Fruit fly (Drosophila melanogaster) whole organism, embryonic: ENCODE data around the gene CG5758.

Source experiments
- BtbVII ChIP-seq: fragments of 200-800 bp; sonication (Bioruptor generic); optimal IDR thresholded peaks from 3 replicates; lab custom pipeline; 2017; ENCODE audit warnings: missing biosample characterization, mild to moderate bottlenecking, missing genetic modification characterization
- CG11085 ChIP-seq: fragments of 200-800 bp; sonication (Bioruptor generic); IDR thresholded peaks from 2 replicates; pipeline ENCODE4 v1.3.6; 2022; ENCODE audit warnings: missing biosample characterization, missing genetic modification characterization
- CG11247 ChIP-seq: fragments of 200-800 bp; sonication (Bioruptor generic); IDR thresholded peaks from 2 replicates; pipeline ENCODE4 v1.3.6; 2022; ENCODE audit warnings: missing biosample characterization, missing genetic modification characterization
- CG1233 ChIP-seq: fragments of 200-800 bp; sonication (Bioruptor generic); optimal IDR thresholded peaks from 4 replicates; lab custom pipeline; 2018; ENCODE audit warnings: missing biosample characterization, mild to moderate bottlenecking, missing genetic modification characterization
- CG12391 ChIP-seq: fragments of 200-800 bp; sonication (Bioruptor generic); optimal IDR thresholded peaks from 3 replicates; lab custom pipeline; 2018; ENCODE audit warnings: missing biosample characterization, mild to moderate bottlenecking, missing genetic modification characterization, moderate library complexity
- CG13894 ChIP-seq: fragments of 200-800 bp; sonication (Bioruptor generic); optimal IDR thresholded peaks from 3 replicates; lab custom pipeline; 2018; ENCODE audit warnings: missing biosample characterization, mild to moderate bottlenecking, missing genetic modification characterization, moderate library complexity
- CG15011 ChIP-seq: fragments of 200-800 bp; sonication (Bioruptor generic); optimal IDR thresholded peaks from 3 replicates; lab custom pipeline; 2018; ENCODE audit warnings: missing biosample characterization, mild to moderate bottlenecking, missing genetic modification characterization
- CG17829 ChIP-seq: fragments of 200-800 bp; optimal IDR thresholded peaks from 2 replicates; lab custom pipeline; 2019; ENCODE audit warnings: missing biosample characterization, mild to moderate bottlenecking, missing genetic modification characterization, moderate library complexity
- CG3163 ChIP-seq: fragments of 200-800 bp; sonication (Bioruptor generic); optimal IDR thresholded peaks from 3 replicates; lab custom pipeline; 2016; ENCODE audit warnings: missing biosample characterization, missing genetic modification characterization
- CG33213 ChIP-seq: fragments of 200-800 bp; sonication (Bioruptor generic); optimal IDR thresholded peaks from 3 replicates; lab custom pipeline; 2016; ENCODE audit warnings: missing biosample characterization, missing genetic modification characterization
- CG3726 ChIP-seq: fragments of 200-800 bp; sonication (Bioruptor generic); IDR thresholded peaks from 3 replicates; pipeline ENCODE4, ENCODE4 v1.3.6; 2022; ENCODE audit warnings: missing biosample characterization, missing genetic modification characterization
- CG4360 ChIP-seq: fragments of 200-800 bp; sonication (Bioruptor generic); IDR thresholded peaks from 2 replicates; pipeline ENCODE4 v1.3.6; 2022; ENCODE audit warnings: missing biosample characterization, missing genetic modification characterization
- CG5953 ChIP-seq: fragments of 200-800 bp; sonication (Bioruptor generic); IDR thresholded peaks from 2 replicates; pipeline ENCODE4 v1.3.6; 2022; ENCODE audit warnings: missing biosample characterization, missing genetic modification characterization
- CG6765 ChIP-seq: fragments of 200-800 bp; sonication (Bioruptor generic); optimal IDR thresholded peaks from 3 replicates; lab custom pipeline; 2017; ENCODE audit warnings: missing biosample characterization, mild to moderate bottlenecking, missing genetic modification characterization
- CoRest ChIP-seq: fragments of 200-800 bp; sonication (Bioruptor generic); optimal IDR thresholded peaks from 3 replicates; lab custom pipeline; 2018; ENCODE audit warnings: missing biosample characterization, mild to moderate bottlenecking, missing genetic modification characterization, moderate library complexity
- Dp ChIP-seq: fragments of 200-800 bp; sonication (Bioruptor generic); optimal IDR thresholded peaks from 2 replicates; lab custom pipeline; 2018; ENCODE audit warnings: missing biosample characterization, mild to moderate bottlenecking, missing genetic modification characterization, moderate library complexity
- E2f2 ChIP-seq: fragments of 200-800 bp; sonication (Bioruptor generic); IDR thresholded peaks from 2 replicates; pipeline ENCODE4 v1.3.6; 2022; ENCODE audit warnings: missing biosample characterization, missing genetic modification characterization
- HLH4C ChIP-seq: fragments of 200-800 bp; sonication (Bioruptor generic); IDR thresholded peaks from 3 replicates; pipeline ENCODE4 v1.3.6; 2022; ENCODE audit warnings: missing biosample characterization, missing genetic modification characterization; ENCODE audit not compliant: partially characterized antibody
- Hey ChIP-seq: fragments of 200-800 bp; sonication (Bioruptor generic); optimal IDR thresholded peaks from 3 replicates; lab custom pipeline; 2018; ENCODE audit warnings: missing biosample characterization, mild to moderate bottlenecking, missing genetic modification characterization
- HmgZ ChIP-seq: fragments of 200-800 bp; sonication (Bioruptor generic); optimal IDR thresholded peaks from 2 replicates; lab custom pipeline; 2018; ENCODE audit warnings: missing biosample characterization, mild to moderate bottlenecking, missing genetic modification characterization
- Hmr ChIP-seq: fragments of 200-800 bp; sonication (Bioruptor generic); optimal IDR thresholded peaks from 3 replicates; lab custom pipeline; 2017; ENCODE audit warnings: mild to moderate bottlenecking, missing biosample characterization, missing genetic modification reagents, missing genetic modification characterization
- Lhr ChIP-seq: fragments of 200-800 bp; sonication (Bioruptor generic); optimal IDR thresholded peaks from 3 replicates; lab custom pipeline; 2017; ENCODE audit warnings: mild to moderate bottlenecking, missing biosample characterization, missing genetic modification reagents, missing genetic modification characterization
- Pdp1 ChIP-seq, 2 experiments: fragments of 200-800 bp; sonication (Bioruptor generic); optimal IDR thresholded peaks; 3 replicates each; lab custom pipeline; 2016; ENCODE audit warnings: missing biosample characterization in 2 of 2, missing genetic modification characterization in 2 of 2, mild to moderate bottlenecking in 1 of 2, moderate library complexity in 1 of 2
- Poxn ChIP-seq: fragments of 200-800 bp; sonication (Bioruptor generic); IDR thresholded peaks from 2 replicates; pipeline ENCODE4 v1.3.6; 2022; ENCODE audit warnings: missing biosample characterization, missing genetic modification characterization
- Ravus ChIP-seq: fragments of 200-800 bp; sonication (Bioruptor generic); IDR thresholded peaks from 2 replicates; pipeline ENCODE4 v1.3.6; 2022; ENCODE audit warnings: missing biosample characterization, missing genetic modification characterization
- Sry-β ChIP-seq: fragments of 200-800 bp; sonication (Bioruptor generic); optimal IDR thresholded peaks from 2 replicates; lab custom pipeline; 2018; ENCODE audit warnings: missing biosample characterization, mild to moderate bottlenecking, missing genetic modification characterization, moderate library complexity
- Stat92E ChIP-seq, 3 experiments: fragments of >200 bp in 2 of 3; fragments of 200-800 bp in 1 of 3; sonication (Bioruptor generic) in 1 of 3; optimal IDR thresholded peaks; 2 replicates each; lab custom pipeline; 2017 to 2019; ENCODE audit warnings: missing biosample characterization in 3 of 3, missing genetic modification characterization in 3 of 3, mild to moderate bottlenecking in 1 of 3, moderate library complexity in 1 of 3
- YL-1 ChIP-seq: fragments of 200-800 bp; sonication (Bioruptor generic); optimal IDR thresholded peaks from 3 replicates; lab custom pipeline; 2017; ENCODE audit warnings: missing biosample characterization, mild to moderate bottlenecking, missing genetic modification characterization
- ash1 ChIP-seq: fragments of 200-800 bp; sonication (Bioruptor generic); optimal IDR thresholded peaks from 2 replicates; lab custom pipeline; 2018; ENCODE audit warnings: missing biosample characterization, mild to moderate bottlenecking, missing genetic modification characterization
- bbx ChIP-seq: fragments of 200-800 bp; sonication (Bioruptor generic); IDR thresholded peaks from 2 replicates; pipeline ENCODE4 v1.3.6; 2022; ENCODE audit warnings: missing biosample characterization, missing genetic modification characterization; ENCODE audit not compliant: partially characterized antibody
- crp ChIP-seq, 2 experiments: fragments of 200-800 bp; sonication (Bioruptor generic); optimal IDR thresholded peaks; 2 replicates in 1 of 2; 3 replicates in 1 of 2; lab custom pipeline; 2017; ENCODE audit warnings: missing biosample characterization in 2 of 2, missing genetic modification characterization in 2 of 2, mild to moderate bottlenecking in 1 of 2, moderate library complexity in 1 of 2
- exex ChIP-seq: fragments of 200-800 bp; sonication (Bioruptor generic); optimal IDR thresholded peaks from 4 replicates; lab custom pipeline; 2018; ENCODE audit warnings: missing biosample characterization, mild to moderate bottlenecking, missing genetic modification characterization, moderate library complexity
- gsb-n ChIP-seq: fragments of 200-800 bp; sonication (Bioruptor generic); optimal IDR thresholded peaks from 3 replicates; lab custom pipeline; 2018; ENCODE audit warnings: missing biosample characterization, mild to moderate bottlenecking, missing genetic modification characterization
- ind ChIP-seq: fragments of 200-800 bp; sonication (Bioruptor generic); optimal IDR thresholded peaks from 3 replicates; lab custom pipeline; 2016; ENCODE audit warnings: missing biosample characterization, missing genetic modification characterization
- jigr1 ChIP-seq: fragments of 200-800 bp; sonication (Bioruptor generic); IDR thresholded peaks from 3 replicates; pipeline ENCODE4 v1.3.6; 2022; ENCODE audit warnings: missing biosample characterization, missing genetic modification characterization
- jing ChIP-seq: fragments of 200-800 bp; sonication (Bioruptor generic); optimal IDR thresholded peaks from 2 replicates; lab custom pipeline; 2018; ENCODE audit warnings: missing biosample characterization, mild to moderate bottlenecking, missing genetic modification characterization
- kay ChIP-seq: fragments of 200-800 bp; sonication (Bioruptor generic); optimal IDR thresholded peaks from 2 replicates; lab custom pipeline; 2016; ENCODE audit warnings: missing biosample characterization, missing genetic modification characterization
- lov ChIP-seq, 2 experiments: fragments of 200-800 bp in 1 of 2; fragments of >200 bp in 1 of 2; sonication (Bioruptor generic) in 1 of 2; IDR thresholded peaks in 1 of 2; optimal IDR thresholded peaks in 1 of 2; 2 replicates in 1 of 2; 3 replicates in 1 of 2; pipeline versions ENCODE4 v1.3.6 to Lab custom; 2017 to 2022; ENCODE audit warnings: missing biosample characterization in 1 of 2, missing genetic modification characterization in 1 of 2
- mam ChIP-seq: fragments of 200-800 bp; sonication (Bioruptor generic); optimal IDR thresholded peaks from 3 replicates; lab custom pipeline; 2016; ENCODE audit warnings: missing biosample characterization, missing genetic modification characterization
- nerfin-2 ChIP-seq: fragments of 200-800 bp; sonication (Bioruptor generic); IDR thresholded peaks from 2 replicates; pipeline ENCODE4 v1.3.6; 2022; ENCODE audit warnings: missing biosample characterization, missing genetic modification characterization; ENCODE audit not compliant: partially characterized antibody
- sc ChIP-seq, 3 experiments: fragments of >200 bp in 2 of 3; fragments of 200-800 bp in 1 of 3; sonication (Bioruptor generic) in 1 of 3; optimal IDR thresholded peaks; 2 replicates in 2 of 3; 3 replicates in 1 of 3; lab custom pipeline; 2017; ENCODE audit warnings: mild to moderate bottlenecking in 1 of 3, missing biosample characterization in 1 of 3, missing genetic modification characterization in 1 of 3, missing genetic modification reagents in 1 of 3
- schlank ChIP-seq: fragments of 200-800 bp; sonication (Bioruptor generic); optimal IDR thresholded peaks from 2 replicates; lab custom pipeline; 2018; ENCODE audit warnings: missing biosample characterization, mild to moderate bottlenecking, missing genetic modification characterization
- sim ChIP-seq: fragments of 200-800 bp; sonication (Bioruptor generic); IDR thresholded peaks from 2 replicates; pipeline ENCODE4 v1.3.6; 2022; ENCODE audit warnings: missing biosample characterization, missing genetic modification characterization
- sima ChIP-seq: fragments of 200-800 bp; sonication (Bioruptor generic); optimal IDR thresholded peaks from 2 replicates; lab custom pipeline; 2016; ENCODE audit warnings: missing biosample characterization, missing genetic modification characterization
- sob ChIP-seq: fragments of 200-800 bp; sonication (Bioruptor generic); IDR thresholded peaks from 2 replicates; pipeline ENCODE4 v1.3.6; 2022; ENCODE audit warnings: missing biosample characterization, missing genetic modification characterization
- vnd ChIP-seq: fragments of 200-800 bp; sonication (Bioruptor generic); IDR thresholded peaks from 3 replicates; pipeline ENCODE4 v1.3.6; 2022; ENCODE audit warnings: missing biosample characterization, missing genetic modification characterization; ENCODE audit not compliant: partially characterized antibody

The CG5758 gene

dm6 chr2L:18121367-18122230 is 1.8 kb downstream of the CG5758 start:
- TF ChIP-seq CG3163 (GFP tag; lab: Kevin White, UChicago), result no peak
- TF ChIP-seq ash1 (GFP tag; lab: Kevin White, UChicago), result no peak
- peak; percentile 43 for TF ChIP-seq Hmr (GFP tag; lab: Kevin White, UChicago)
- TF ChIP-seq YL-1 (GFP tag; lab: Kevin White, UChicago), result no peak
- no peak for TF ChIP-seq sc (optimal IDR thresholded peaks at IDR 0.05; lab: Kevin White, UChicago)
- TF ChIP-seq sc (GFP tag; optimal IDR thresholded peaks at IDR 0.05; lab: Kevin White, UChicago), result no peak
- no peak for TF ChIP-seq lov (optimal IDR thresholded peaks at IDR 0.05; lab: Kevin White, UChicago)
- TF ChIP-seq lov (GFP tag; IDR thresholded peaks at IDR 0.05; lab: Robert Waterston, UW), result no peak
- TF ChIP-seq BtbVII (GFP tag; lab: Kevin White, UChicago), result no peak
- no peak for TF ChIP-seq CG6765
- TF ChIP-seq kay, result peak; percentile 14
- no peak for TF ChIP-seq Sry-β (GFP tag; lab: Kevin White, UChicago)
- TF ChIP-seq Stat92E (GFP tag; optimal IDR thresholded peaks at IDR 0.05; lab: Kevin White, UChicago), result no peak
- no peak for TF ChIP-seq HmgZ (tag; lab: Kevin White, UChicago)
- TF ChIP-seq CG15011 (GFP tag; lab: Kevin White, UChicago), result no peak
- peak; percentile 22 for TF ChIP-seq CG1233
- TF ChIP-seq sob, result 0 out of 2 replicates have a peak, but pooled peaks have one; percentile 37
- no peak for TF ChIP-seq vnd (GFP tag; lab: Robert Waterston, UW)
- 0 out of 2 replicates have a peak, but pooled peaks have one; percentile 19 for TF ChIP-seq E2f2 (GFP tag; lab: Robert Waterston, UW)
- TF ChIP-seq Hey (tag; lab: Kevin White, UChicago), result no peak
- no peak for TF ChIP-seq exex (tag; lab: Kevin White, UChicago)
- no peak for TF ChIP-seq HLH4C
- TF ChIP-seq jigr1 (GFP tag; lab: Robert Waterston, UW), result no peak
- TF ChIP-seq CG13894, result no peak
- no peak for TF ChIP-seq CG33213 (GFP tag; lab: Kevin White, UChicago)
- no peak for TF ChIP-seq CG5953
- 0 out of 2 replicates have a peak, but pooled peaks have one; percentile 28 for TF ChIP-seq CG11247 (GFP tag; lab: Robert Waterston, UW)
- TF ChIP-seq schlank, result no peak
- no peak for TF ChIP-seq CG12391 (tag; lab: Kevin White, UChicago)
- peak in 1 of 2 experiments; percentile 55 for TF ChIP-seq Pdp1 (GFP tag; optimal IDR thresholded peaks at IDR 0.05; lab: Kevin White, UChicago)
- no peak for TF ChIP-seq Ravus
- TF ChIP-seq mam (GFP tag; lab: Kevin White, UChicago), result peak; percentile 51
- no peak for TF ChIP-seq CG4360
- TF ChIP-seq Dp (GFP tag; lab: Kevin White, UChicago), result no peak
- TF ChIP-seq jing (GFP tag; lab: Kevin White, UChicago), result peak; percentile 25
- TF ChIP-seq bbx (GFP tag; lab: Robert Waterston, UW), result no peak
- TF ChIP-seq nerfin-2 (GFP tag; lab: Robert Waterston, UW), result no peak
- TF ChIP-seq CG3726 (GFP tag; lab: Robert Waterston, UW), result no peak
- TF ChIP-seq CoRest (tag; lab: Kevin White, UChicago), result peak; percentile 43
- 0 out of 2 replicates have a peak, but pooled peaks have one; percentile 28 for TF ChIP-seq CG11085 (GFP tag; lab: Robert Waterston, UW)
- peak; percentile 68 for TF ChIP-seq ind (GFP tag; lab: Kevin White, UChicago)
- no peak for TF ChIP-seq Lhr (GFP tag; lab: Kevin White, UChicago)
- TF ChIP-seq sima, result no peak
- TF ChIP-seq CG17829, result peak; percentile 38
- no peak for TF ChIP-seq Poxn (GFP tag; lab: Robert Waterston, UW)
- TF ChIP-seq crp (GFP tag; optimal IDR thresholded peaks at IDR 0.05; lab: Kevin White, UChicago), result no peak
- TF ChIP-seq sim (GFP tag; lab: Robert Waterston, UW), result no peak
- no peak for TF ChIP-seq gsb-n (tag; lab: Kevin White, UChicago)
